Fruit fly (Drosophila melanogaster): ENCODE data around the gene CG14658.

Gene CG14658

DNA sequence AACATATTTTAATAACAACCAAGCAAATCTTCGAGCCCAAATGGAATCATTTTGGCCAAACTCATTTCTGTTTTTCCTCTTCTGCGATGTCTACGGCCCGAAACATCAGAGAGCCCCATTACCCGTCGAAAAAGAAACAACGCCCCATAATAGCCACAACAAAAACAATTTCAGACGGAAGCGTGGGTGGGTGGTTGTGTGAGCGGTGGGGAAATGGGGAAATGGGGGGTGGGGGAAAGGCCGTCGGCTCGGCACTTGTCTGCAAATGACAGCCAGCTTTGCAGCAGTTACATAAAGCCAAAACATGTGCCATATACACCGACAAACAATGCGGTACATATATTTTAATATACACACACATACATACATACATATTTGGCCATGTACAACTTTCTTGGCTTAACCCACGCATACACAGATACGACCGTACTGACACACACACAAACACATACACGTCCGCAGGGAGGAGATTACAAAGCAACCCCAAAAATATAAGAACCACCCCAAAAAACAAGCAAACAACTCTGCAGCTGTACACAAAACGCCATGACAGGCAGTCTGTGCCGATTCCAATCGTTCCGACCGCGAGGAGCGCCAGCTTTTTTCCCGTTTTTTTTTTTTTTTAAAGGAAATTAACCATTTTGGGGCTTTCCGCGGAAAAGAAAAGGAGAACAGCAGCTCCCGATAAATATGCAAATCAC is 34.7 kb upstream of the CG14658 start:
- no peak for TF ChIP-seq CG6163 (GFP tag; IDR thresholded peaks at IDR 0.05)
- peak; percentile 18 for TF ChIP-seq svp (GFP tag)
- peak; percentile 0 for TF ChIP-seq fkh (GFP tag; optimal IDR thresholded peaks at IDR 0.05)

DNA sequence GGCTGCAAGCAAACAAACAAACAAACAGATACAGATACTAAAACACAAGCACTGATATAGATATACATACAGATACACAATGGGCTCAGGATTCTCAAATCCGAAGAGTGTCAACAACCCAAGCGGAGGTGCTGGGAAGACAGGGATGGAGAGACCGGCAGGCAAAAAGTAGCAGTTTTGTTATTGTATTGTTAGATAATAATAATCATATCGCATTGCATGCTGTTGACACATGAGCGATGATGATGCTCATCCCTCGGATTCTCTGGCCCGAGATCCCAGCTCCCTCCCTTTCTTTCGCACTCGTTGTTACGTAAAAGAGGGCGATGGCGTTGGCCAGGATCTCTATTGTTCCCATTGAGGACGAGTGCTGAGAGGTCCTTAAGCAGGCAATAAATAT is 33.5 kb upstream of the CG14658 start:
- TF ChIP-seq fkh (GFP tag; optimal IDR thresholded peaks at IDR 0.05), result peak; percentile 21
- TF ChIP-seq salr (GFP tag; optimal IDR thresholded peaks at IDR 0.05), result no peak
- no peak for TF ChIP-seq CG8319 (GFP tag; optimal IDR thresholded peaks at IDR 0.05)

- TF ChIP-seq fkh (GFP tag; optimal IDR thresholded peaks at IDR 0.05), result peak; percentile 59
- TF ChIP-seq lz (GFP tag; optimal IDR thresholded peaks at IDR 0.05), result no peak
- no peak for TF ChIP-seq acj6 (GFP tag; optimal IDR thresholded peaks at IDR 0.05)
- TF ChIP-seq Hr4 (GFP tag; optimal IDR thresholded peaks at IDR 0.05), result no peak
Observed at dm6 chr3R:4861144-4861543, 30.8 kb upstream of the CG14658 start.

DNA sequence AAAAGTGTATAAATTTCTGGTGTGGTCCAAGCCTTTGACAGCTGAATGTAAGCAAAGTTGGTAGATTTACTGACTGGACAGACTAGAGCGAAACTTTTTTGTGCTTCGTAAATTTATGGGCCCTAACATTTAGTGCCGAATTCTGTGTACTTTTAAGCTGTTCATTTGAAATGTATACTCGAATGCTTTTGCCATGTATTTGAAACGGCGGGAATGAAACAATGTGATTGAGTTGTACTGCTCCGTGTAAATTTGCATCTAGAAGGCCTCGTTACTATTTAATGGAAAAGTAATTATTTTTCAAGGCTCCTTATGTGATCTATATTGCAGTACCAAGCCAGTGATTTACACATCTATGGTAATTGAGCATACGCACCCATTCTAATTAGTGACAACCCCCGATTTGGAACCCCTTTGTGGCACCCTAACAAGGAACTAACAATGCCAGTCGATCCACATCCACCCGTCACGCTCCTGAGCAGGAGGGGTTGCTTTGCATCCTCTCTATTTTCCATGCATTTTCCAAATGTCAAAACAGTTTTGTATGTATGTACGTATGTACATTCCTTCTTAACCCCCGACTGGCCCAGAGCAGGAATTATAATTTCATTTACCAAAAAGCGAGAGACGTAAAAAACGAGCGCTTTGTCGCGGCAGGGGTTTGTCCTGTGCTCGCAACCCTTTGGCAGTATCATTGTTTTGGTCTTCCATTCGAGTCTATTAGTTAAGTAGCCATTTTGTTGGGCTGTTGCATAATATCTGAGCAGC is 28.4 kb upstream of the CG14658 start:
- no peak for TF ChIP-seq CG11762 (GFP tag; optimal IDR thresholded peaks at IDR 0.05; ENCODE audit: insufficient read depth)

- TF ChIP-seq achi (GFP tag; optimal IDR thresholded peaks at IDR 0.05) (no peak), Ets96B (tag; optimal IDR thresholded peaks at IDR 0.05) (no peak), eg (GFP tag; IDR thresholded peaks at IDR 0.05) (no peak), svp (GFP tag) (peak; percentile 31), CG7368 (GFP tag; optimal IDR thresholded peaks at IDR 0.05) (no peak), CG34406 (GFP tag; optimal IDR thresholded peaks at IDR 0.05) (no peak)
Observed at dm6 chr3R:4858018-4858417, 27.7 kb upstream of the CG14658 start.

dm6 chr3R:4855711-4856110 is 25.4 kb upstream of the CG14658 start:
- TF ChIP-seq CG6808 (GFP tag; optimal IDR thresholded peaks at IDR 0.05), result no peak
- no peak for TF ChIP-seq Hr4 (GFP tag; optimal IDR thresholded peaks at IDR 0.05)
- TF ChIP-seq CG3032 (tag; optimal IDR thresholded peaks at IDR 0.05), result no peak
- no peak for TF ChIP-seq Sox102F (GFP tag; optimal IDR thresholded peaks at IDR 0.05)
- no peak for TF ChIP-seq dsx (GFP tag; optimal IDR thresholded peaks at IDR 0.05; ENCODE audit: poor library complexity, severe bottlenecking)
- TF ChIP-seq eg (GFP tag; IDR thresholded peaks at IDR 0.05), result no peak
- no peak for TF ChIP-seq CG10631 (GFP tag; optimal IDR thresholded peaks at IDR 0.05)
- no peak for TF ChIP-seq spab (GFP tag; optimal IDR thresholded peaks at IDR 0.05)
- TF ChIP-seq svp (GFP tag), result no peak
- no peak for TF ChIP-seq Met (GFP tag; optimal IDR thresholded peaks at IDR 0.05)
- no peak for TF ChIP-seq fkh (GFP tag; optimal IDR thresholded peaks at IDR 0.05)
- no peak for TF ChIP-seq CG31627 (GFP tag; optimal IDR thresholded peaks at IDR 0.05)
- TF ChIP-seq topi (GFP tag; optimal IDR thresholded peaks at IDR 0.05), result no peak
- no peak for TF ChIP-seq Ets96B (tag; optimal IDR thresholded peaks at IDR 0.05)
- TF ChIP-seq CG8319 (GFP tag; optimal IDR thresholded peaks at IDR 0.05), result no peak
- TF ChIP-seq OdsH (GFP tag; optimal IDR thresholded peaks at IDR 0.05), result no peak

dm6 chr3R:4854216-4854615 is 23.9 kb upstream of the CG14658 start:
- TF ChIP-seq esn (GFP tag; optimal IDR thresholded peaks at IDR 0.05) (no peak), fkh (GFP tag; optimal IDR thresholded peaks at IDR 0.05) (no peak), salr (GFP tag; optimal IDR thresholded peaks at IDR 0.05) (no peak), Hr39 (GFP tag; optimal IDR thresholded peaks at IDR 0.05) (no peak), CG10631 (GFP tag; optimal IDR thresholded peaks at IDR 0.05) (no peak), eg (GFP tag; IDR thresholded peaks at IDR 0.05) (no peak), dac (GFP tag; optimal IDR thresholded peaks at IDR 0.05) (no peak), CG32006 (GFP tag; optimal IDR thresholded peaks at IDR 0.05) (no peak), CG6854 (GFP tag; optimal IDR thresholded peaks at IDR 0.05) (no peak), dsx (GFP tag; optimal IDR thresholded peaks at IDR 0.05; ENCODE audit: poor library complexity, severe bottlenecking) (no peak), CG6163 (GFP tag; IDR thresholded peaks at IDR 0.05) (no peak), net (GFP tag; optimal IDR thresholded peaks at IDR 0.05) (no peak)

Measured in whole organism, prepupa.